Worm (Caenorhabditis elegans) whole organism, dauer: ENCODE results near the gene clc-2.

Source experiments
- unc-62 ChIP-seq: sonication (generic microtip); optimal IDR thresholded peaks from 2 replicates; lab custom pipeline; 2017; ENCODE audit warnings: missing biosample characterization, missing genetic modification reagents, missing genetic modification characterization

The clc-2 gene

ce11 chrX:7480756-7481155 is 49.5 kb downstream of the clc-2 start, which contains the start of gene F48E3.9:
TSS of gene F48E3.9 (plus strand) at chrX:7481056.
- no peak for TF ChIP-seq unc-62 (GFP tag; lab: Kevin White, UChicago)
